Worm (Caenorhabditis elegans) whole organism, L2 larva: ENCODE data around the gene algn-13.

Source experiments
- C34F6.9 ChIP-seq: fragments of 150-350 bp; optimal IDR thresholded peaks from 2 replicates; lab custom pipeline; 2014; ENCODE audit warnings: missing biosample characterization, missing genetic modification characterization
- F13H6.1 ChIP-seq: sonication (generic microtip); optimal IDR thresholded peaks from 2 replicates; lab custom pipeline; 2016; ENCODE audit warnings: missing genetic modification characterization, missing compliant biosample characterization
- R02D3.7 ChIP-seq: fragments of 150-350 bp; optimal IDR thresholded peaks from 2 replicates; lab custom pipeline; 2014; ENCODE audit warnings: missing biosample characterization, missing genetic modification characterization
- ZK546.5 ChIP-seq: sonication (generic microtip); optimal IDR thresholded peaks from 2 replicates; lab custom pipeline; 2017; ENCODE audit warnings: missing biosample characterization, missing genetic modification characterization
- alr-1 ChIP-seq: fragments of 150-350 bp; optimal IDR thresholded peaks from 2 replicates; lab custom pipeline; 2014; ENCODE audit warnings: missing biosample characterization, missing genetic modification characterization
- aly-2 ChIP-seq: fragments of 150-350 bp; optimal IDR thresholded peaks from 2 replicates; lab custom pipeline; 2014; ENCODE audit warnings: missing biosample characterization, missing genetic modification characterization
- ama-1 ChIP-seq: fragments of 150-350 bp; optimal IDR thresholded peaks from 2 replicates; lab custom pipeline; 2018; ENCODE audit warnings: inconsistent platforms
- blmp-1 ChIP-seq: sonication (generic microtip); optimal IDR thresholded peaks from 2 replicates; lab custom pipeline; 2017; ENCODE audit warnings: missing genetic modification characterization, mild to moderate bottlenecking, missing compliant biosample characterization, antibody characterized with exemption, moderate library complexity; ENCODE audit not compliant: insufficient read depth
- ceh-16 ChIP-seq: fragments of 150-350 bp; optimal IDR thresholded peaks from 2 replicates; lab custom pipeline; 2014; ENCODE audit warnings: missing biosample characterization, missing genetic modification characterization
- ceh-82 ChIP-seq: fragments of 150-350 bp; optimal IDR thresholded peaks from 2 replicates; lab custom pipeline; 2014; ENCODE audit warnings: missing biosample characterization, missing genetic modification characterization
- crh-2 ChIP-seq: sonication (generic microtip); optimal IDR thresholded peaks from 2 replicates; lab custom pipeline; 2017; ENCODE audit warnings: missing biosample characterization, missing genetic modification characterization
- dmd-4 ChIP-seq: sonication (generic microtip); optimal IDR thresholded peaks from 2 replicates; lab custom pipeline; 2017; ENCODE audit warnings: missing biosample characterization, missing genetic modification characterization
- egl-27 ChIP-seq: sonication (generic microtip); optimal IDR thresholded peaks from 3 replicates; lab custom pipeline; 2017; ENCODE audit warnings: missing biosample characterization, missing genetic modification reagents, missing genetic modification characterization
- fos-1 ChIP-seq: fragments of 150-350 bp; optimal IDR thresholded peaks from 2 replicates; lab custom pipeline; 2014; ENCODE audit warnings: missing biosample characterization, missing genetic modification characterization
- gmeb-1 ChIP-seq: fragments of 150-350 bp; optimal IDR thresholded peaks from 2 replicates; lab custom pipeline; 2014; ENCODE audit warnings: missing biosample characterization, missing genetic modification characterization
- lin-11 ChIP-seq: fragments of 150-350 bp; sonication (generic microtip); optimal IDR thresholded peaks from 2 replicates; lab custom pipeline; 2014; ENCODE audit warnings: missing biosample characterization, missing genetic modification characterization, inconsistent platforms, mixed read lengths
- lin-13 ChIP-seq: fragments of 150-350 bp; optimal IDR thresholded peaks from 2 replicates; lab custom pipeline; 2014; ENCODE audit warnings: missing biosample characterization, missing genetic modification reagents, missing genetic modification characterization
- lin-39 ChIP-seq: fragments of 150-350 bp; optimal IDR thresholded peaks from 2 replicates; lab custom pipeline; 2014; ENCODE audit warnings: missing biosample characterization, missing genetic modification reagents, missing genetic modification characterization
- lsy-2 ChIP-seq, 2 experiments: fragments of 150-350 bp in 1 of 2; sonication (generic microtip) in 1 of 2; optimal IDR thresholded peaks; 2 replicates each; lab custom pipeline; 2014 to 2017; ENCODE audit warnings: missing biosample characterization in 2 of 2, missing genetic modification characterization in 2 of 2
- mdl-1 ChIP-seq, 2 experiments: fragments of 150-350 bp in 1 of 2; sonication (generic microtip) in 1 of 2; optimal IDR thresholded peaks; 2 replicates each; lab custom pipeline; 2017; ENCODE audit warnings: missing biosample characterization in 2 of 2, missing genetic modification characterization in 2 of 2
- nhr-10 ChIP-seq: sonication (generic microtip); optimal IDR thresholded peaks from 2 replicates; lab custom pipeline; 2017; ENCODE audit warnings: missing biosample characterization, missing genetic modification characterization
- nhr-129 ChIP-seq: fragments of 150-350 bp; optimal IDR thresholded peaks from 2 replicates; lab custom pipeline; 2014; ENCODE audit warnings: missing biosample characterization, missing genetic modification characterization
- nhr-21 ChIP-seq: fragments of 150-350 bp; optimal IDR thresholded peaks from 2 replicates; lab custom pipeline; 2014; ENCODE audit warnings: missing biosample characterization, missing genetic modification characterization
- nhr-23 ChIP-seq: fragments of 150-350 bp; optimal IDR thresholded peaks from 2 replicates; lab custom pipeline; 2014; ENCODE audit warnings: missing biosample characterization, missing genetic modification reagents, missing genetic modification characterization
- nhr-25 ChIP-seq: fragments of 150-350 bp; sonication (generic microtip); optimal IDR thresholded peaks from 3 replicates; lab custom pipeline; 2014; ENCODE audit warnings: missing biosample characterization, missing genetic modification characterization
- nhr-77 ChIP-seq: fragments of 150-350 bp; optimal IDR thresholded peaks from 2 replicates; lab custom pipeline; 2014; ENCODE audit warnings: missing biosample characterization, missing genetic modification characterization
- peb-1 ChIP-seq: fragments of 150-350 bp; optimal IDR thresholded peaks from 2 replicates; lab custom pipeline; 2014; ENCODE audit warnings: missing biosample characterization, missing genetic modification characterization
- sem-4 ChIP-seq: fragments of 150-350 bp; optimal IDR thresholded peaks from 2 replicates; lab custom pipeline; 2014; ENCODE audit warnings: missing biosample characterization, missing genetic modification reagents, missing genetic modification characterization
- skn-1 ChIP-seq: sonication (generic microtip); optimal IDR thresholded peaks from 2 replicates; lab custom pipeline; 2017; ENCODE audit warnings: missing biosample characterization, missing genetic modification characterization
- sma-9 ChIP-seq, 2 experiments: fragments of 150-350 bp in 1 of 2; sonication (generic microtip) in 1 of 2; optimal IDR thresholded peaks; 2 replicates each; lab custom pipeline; 2014 to 2016; ENCODE audit warnings: missing genetic modification characterization in 2 of 2, mild to moderate bottlenecking in 1 of 2, missing biosample characterization in 1 of 2, missing compliant biosample characterization in 1 of 2, missing genetic modification reagents in 1 of 2, moderate library complexity in 1 of 2
- snpc-4 ChIP-seq: fragments of 150-350 bp; optimal IDR thresholded peaks from 2 replicates; lab custom pipeline; 2014; ENCODE audit warnings: missing biosample characterization, missing genetic modification characterization
- unc-39 ChIP-seq: fragments of 150-350 bp; optimal IDR thresholded peaks from 2 replicates; lab custom pipeline; 2014; ENCODE audit warnings: missing biosample characterization, missing genetic modification characterization
- unc-62 ChIP-seq: fragments of 150-350 bp; optimal IDR thresholded peaks from 2 replicates; lab custom pipeline; 2014; ENCODE audit warnings: missing biosample characterization, missing genetic modification reagents, missing genetic modification characterization
- zag-1 ChIP-seq: fragments of 150-350 bp; optimal IDR thresholded peaks from 2 replicates; lab custom pipeline; 2014; ENCODE audit warnings: missing biosample characterization, missing genetic modification characterization
- ztf-1 ChIP-seq: fragments of 200-800 bp; sonication (Bioruptor generic); conservative IDR thresholded peaks from 2 replicates; pipeline ENCODE4 v1.3.6; 2022; ENCODE audit warnings: missing genetic modification characterization, missing compliant biosample characterization
- ztf-11 ChIP-seq: sonication (generic microtip); optimal IDR thresholded peaks from 2 replicates; lab custom pipeline; 2017; ENCODE audit warnings: missing biosample characterization, missing genetic modification characterization
- ztf-4 ChIP-seq: fragments of 150-350 bp; optimal IDR thresholded peaks from 2 replicates; lab custom pipeline; 2014; ENCODE audit warnings: missing biosample characterization, missing genetic modification characterization

Gene algn-13

ce11 chrV:13981677-13982076 lies 19.9 kb upstream of the algn-13 start:
- no peak for TF ChIP-seq peb-1
- TF ChIP-seq R02D3.7, result no peak
- no peak for TF ChIP-seq nhr-21 (tag; lab: Kevin White, UChicago)
- no peak for TF ChIP-seq nhr-10 (tag; lab: Kevin White, UChicago)
- TF ChIP-seq crh-2, result no peak
- no peak for TF ChIP-seq unc-62 (GFP tag; lab: Kevin White, UChicago)
- no peak for TF ChIP-seq mdl-1 (tag; optimal IDR thresholded peaks at IDR 0.05; lab: Kevin White, UChicago)
- TF ChIP-seq nhr-23, result no peak
- no peak for TF ChIP-seq snpc-4
- no peak for TF ChIP-seq blmp-1 (tag; lab: Kevin White, UChicago)
- TF ChIP-seq lsy-2 (tag; optimal IDR thresholded peaks at IDR 0.05; lab: Kevin White, UChicago), result no peak
- no peak for TF ChIP-seq dmd-4 (tag; lab: Kevin White, UChicago)
- TF ChIP-seq nhr-129 (tag; lab: Kevin White, UChicago), result no peak
- TF ChIP-seq C34F6.9 (tag; lab: Kevin White, UChicago), result no peak
- TF ChIP-seq ama-1 (lab: Kevin White, UChicago), result no peak
- TF ChIP-seq ztf-4 (tag; lab: Kevin White, UChicago), result no peak
- no peak for TF ChIP-seq lin-13

ce11 chrV:13980807-13981206 lies 19.0 kb upstream of the algn-13 start, which contains the start of gene eol-1:
Gene eol-1, minus strand, starts transcription at chrV:13980907.
- TF ChIP-seq C34F6.9 (tag; lab: Kevin White, UChicago), result no peak
- no peak for TF ChIP-seq snpc-4

- TF ChIP-seq alr-1 (tag; lab: Kevin White, UChicago) (no peak), crh-2 (no peak), ZK546.5 (tag; lab: Kevin White, UChicago) (no peak), zag-1 (tag; lab: Kevin White, UChicago) (no peak), C34F6.9 (tag; lab: Kevin White, UChicago) (no peak), sma-9 (GFP tag; optimal IDR thresholded peaks at IDR 0.05; lab: Kevin White, UChicago) (peak; percentile 13), sma-9 (tag; optimal IDR thresholded peaks at IDR 0.05; lab: Kevin White, UChicago) (no peak), snpc-4 (no peak), blmp-1 (tag; lab: Kevin White, UChicago) (peak; percentile 98), ama-1 (lab: Kevin White, UChicago) (no peak), nhr-77 (no peak), lin-13 (no peak), ztf-11 (tag; lab: Kevin White, UChicago) (no peak)
- TF ChIP-seq, all 48 proteins: peak for 2
These were observed 1.7 kb upstream of the algn-13 start, which contains the start of gene sao-1 for ce11 chrV:13963279-13963976. Gene sao-1, plus strand, starts transcription at chrV:13963926.

- TF ChIP-seq lin-13 (no peak), fos-1 (tag; lab: Kevin White, UChicago) (no peak), ceh-16 (tag; lab: Kevin White, UChicago) (no peak), ztf-11 (tag; lab: Kevin White, UChicago) (no peak), nhr-25 (tag; lab: Kevin White, UChicago) (no peak), sma-9 (GFP tag; optimal IDR thresholded peaks at IDR 0.05; lab: Kevin White, UChicago) (no peak), sma-9 (tag; optimal IDR thresholded peaks at IDR 0.05; lab: Kevin White, UChicago) (no peak), mdl-1 (tag; optimal IDR thresholded peaks at IDR 0.05; lab: Kevin White, UChicago) (no peak), nhr-10 (tag; lab: Kevin White, UChicago) (no peak), ZK546.5 (tag; lab: Kevin White, UChicago) (no peak), ztf-4 (tag; lab: Kevin White, UChicago) (no peak)
These were observed 861 bp downstream of the algn-13 start, which contains the start of gene srh-24 for ce11 chrV:13960916-13961315. Gene srh-24, minus strand, starts transcription at chrV:13961016.

- TF ChIP-seq unc-39 (tag; lab: Kevin White, UChicago), result no peak
- TF ChIP-seq fos-1 (tag; lab: Kevin White, UChicago), result no peak
- no peak for TF ChIP-seq nhr-129 (tag; lab: Kevin White, UChicago)
These were observed 3.5 kb downstream of the algn-13 start, which contains the start of gene R10D12.10 for ce11 chrV:13958247-13958646. Gene R10D12.10, minus strand, starts transcription at chrV:13958347.

ce11 chrV:13957691-13958090 lies 4.1 kb downstream of the algn-13 start:
- TF ChIP-seq snpc-4 (no peak), lin-11 (no peak), sem-4 (no peak), gmeb-1 (no peak), ztf-1 (GFP tag; lab: Robert Waterston, UW) (no peak), lin-39 (tag; lab: Kevin White, UChicago) (no peak), dmd-4 (tag; lab: Kevin White, UChicago) (no peak), ama-1 (lab: Kevin White, UChicago) (no peak), nhr-23 (no peak), blmp-1 (tag; lab: Kevin White, UChicago) (no peak), skn-1 (tag; lab: Kevin White, UChicago) (no peak), nhr-10 (tag; lab: Kevin White, UChicago) (no peak), ceh-82 (tag; lab: Kevin White, UChicago) (no peak), aly-2 (tag; lab: Kevin White, UChicago) (no peak), ZK546.5 (tag; lab: Kevin White, UChicago) (no peak), lsy-2 (tag; optimal IDR thresholded peaks at IDR 0.05; lab: Kevin White, UChicago) (no peak), egl-27 (tag; lab: Kevin White, UChicago) (no peak), ztf-11 (tag; lab: Kevin White, UChicago) (no peak), fos-1 (tag; lab: Kevin White, UChicago) (no peak), F13H6.1 (tag; lab: Kevin White, UChicago) (no peak)
